Worm (Caenorhabditis elegans): ENCODE results near the gene cutc-1.

ce11 chrIII:8363253-8364061 is 40.0 kb downstream of the cutc-1 start, which contains the start of gene R05D3.3:
- TF ChIP-seq nhr-237 (tag; optimal IDR thresholded peaks at IDR 0.05) (no peak), ztf-11 (tag; optimal IDR thresholded peaks at IDR 0.05) (no peak), ham-2 (GFP tag; optimal IDR thresholded peaks at IDR 0.05) (no peak)

Data from whole organism, mixed stage, embryonic.